Fruit fly (Drosophila melanogaster): ENCODE results near the gene ush.

ush gene

DNA sequence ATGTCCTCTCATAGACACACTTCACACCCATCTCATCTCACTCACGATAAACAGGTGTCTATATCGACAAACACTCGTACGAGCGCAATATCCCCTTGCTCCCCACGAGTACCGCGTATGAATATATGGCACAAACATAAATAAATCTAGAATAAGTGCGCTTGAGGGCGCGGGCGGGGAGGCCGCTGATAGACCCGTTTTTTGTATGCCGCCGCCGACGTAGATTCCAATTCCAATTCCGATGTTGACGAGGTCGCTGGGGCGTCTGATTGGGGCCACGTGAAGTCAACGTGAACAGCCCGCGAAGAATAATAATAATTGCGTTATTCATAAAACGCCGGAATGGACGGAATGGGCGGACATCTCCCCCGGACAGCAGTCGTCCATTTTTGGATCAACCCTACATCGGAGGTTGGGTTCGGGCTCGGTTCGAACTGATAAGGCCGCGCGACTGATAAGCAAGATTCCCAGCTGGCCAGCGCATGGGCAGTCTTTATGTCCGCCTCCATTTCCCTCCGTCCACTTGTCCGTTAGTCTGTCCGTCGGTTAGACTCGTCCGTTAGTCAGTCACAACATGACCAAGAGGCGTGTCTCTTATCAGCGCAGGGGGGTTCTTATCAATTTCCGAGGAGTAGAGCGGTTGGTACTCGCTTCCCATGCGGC, 8.4 kb downstream of the ush start (continued):
- TF ChIP-seq CG9817 (tag; optimal IDR thresholded peaks at IDR 0.05) (no peak), ken (GFP tag; IDR thresholded peaks at IDR 0.05) (no peak), ranshi (GFP tag; IDR thresholded peaks at IDR 0.05) (no peak), Dll (GFP tag; IDR thresholded peaks at IDR 0.05; ENCODE audit: partially characterized antibody) (no peak), ash1 (GFP tag; optimal IDR thresholded peaks at IDR 0.05) (no peak), CG10147 (GFP tag; optimal IDR thresholded peaks at IDR 0.05) (peak; percentile 2), Myb (GFP tag; optimal IDR thresholded peaks at IDR 0.05) (no peak), unpg (GFP tag; optimal IDR thresholded peaks at IDR 0.05) (no peak), gt (GFP tag; IDR thresholded peaks at IDR 0.05) (no peak), Dad (GFP tag; optimal IDR thresholded peaks at IDR 0.05) (no peak), Awh (GFP tag; IDR thresholded peaks at IDR 0.05) (no peak), Stat92E (GFP tag; optimal IDR thresholded peaks at IDR 0.05) (no peak), twi (tag; optimal IDR thresholded peaks at IDR 0.05) (peak; percentile 56), Xrp1 (GFP tag; IDR thresholded peaks at IDR 0.05) (peak; percentile 19; the same call in 1 of the 2 replicates), zfh2 (GFP tag; optimal IDR thresholded peaks at IDR 0.05) (peak; percentile 30), Atf-2 (GFP tag; optimal IDR thresholded peaks at IDR 0.05) (no peak), run (tag; optimal IDR thresholded peaks at IDR 0.05) (no peak), peb (GFP tag; IDR thresholded peaks at IDR 0.05) (no peak), CG7357 (GFP tag; IDR thresholded peaks at IDR 0.05) (no peak), CG1832 (GFP tag; optimal IDR thresholded peaks at IDR 0.05) (no peak), CG11504 (tag; optimal IDR thresholded peaks at IDR 0.05) (peak; percentile 25), Rx (GFP tag; IDR thresholded peaks at IDR 0.05) (no peak), gsb (GFP tag; IDR thresholded peaks at IDR 0.05) (no peak), inv (GFP tag; IDR thresholded peaks at IDR 0.05; ENCODE audit: partially characterized antibody) (no peak), CG12769 (tag; optimal IDR thresholded peaks at IDR 0.05) (peak; percentile 99), HLH4C (GFP tag; IDR thresholded peaks at IDR 0.05; ENCODE audit: partially characterized antibody) (no peak), ac (GFP tag; optimal IDR thresholded peaks at IDR 0.05) (no peak), so (GFP tag; IDR thresholded peaks at IDR 0.05) (no peak), lmd (GFP tag; IDR thresholded peaks at IDR 0.05) (no peak), CG18262 (tag; optimal IDR thresholded peaks at IDR 0.05) (no peak), dmrt99B (tag; optimal IDR thresholded peaks at IDR 0.05) (peak; percentile 22), CG2712 (tag; optimal IDR thresholded peaks at IDR 0.05) (no peak), CHES-1-like (GFP tag; optimal IDR thresholded peaks at IDR 0.05) (no peak), jigr1 (GFP tag; IDR thresholded peaks at IDR 0.05) (no peak), Rfx (GFP tag; IDR thresholded peaks at IDR 0.05) (peak; percentile 48; the same call in 1 of the 2 replicates), pfk (GFP tag; optimal IDR thresholded peaks at IDR 0.05) (peak; percentile 81), CG1024 (GFP tag; IDR thresholded peaks at IDR 0.05) (no peak), Doc3 (GFP tag; IDR thresholded peaks at IDR 0.05; ENCODE audit: partially characterized antibody) (no peak), Fer1 (GFP tag; optimal IDR thresholded peaks at IDR 0.05) (peak; percentile 56), Deaf1 (tag; optimal IDR thresholded peaks at IDR 0.05) (peak; percentile 81), CG34422 (GFP tag; IDR thresholded peaks at IDR 0.05) (no peak), Lim3 (GFP tag; IDR thresholded peaks at IDR 0.05) (0 out of 2 replicates have a peak, but pooled peaks have one; percentile 19), Dek (tag; optimal IDR thresholded peaks at IDR 0.05) (peak; percentile 32), CG17612 (GFP tag; IDR thresholded peaks at IDR 0.05) (no peak), Ets65A (GFP tag) (no peak), Bgb (GFP tag; IDR thresholded peaks at IDR 0.05; ENCODE audit: partially characterized antibody) (no peak; the same call in 1 of the 2 replicates), HLHmδ (GFP tag; optimal IDR thresholded peaks at IDR 0.05) (no peak), CG31365 (tag; optimal IDR thresholded peaks at IDR 0.05) (no peak), ttk (GFP tag; IDR thresholded peaks at IDR 0.05) (no peak; the same call in 1 of the 2 replicates), CG6689 (GFP tag; IDR thresholded peaks at IDR 0.05) (no peak)

Data from whole organism, embryonic.